Worm (Caenorhabditis elegans) whole organism, early embryonic: ENCODE data around the gene srh-245.

Source experiments
- B0310.2 ChIP-seq: sonication (generic microtip); optimal IDR thresholded peaks from 2 replicates; lab custom pipeline; 2016; ENCODE audit warnings: mild to moderate bottlenecking, missing genetic modification characterization, missing compliant biosample characterization
- F13C5.2 ChIP-seq: sonication (generic microtip); optimal IDR thresholded peaks from 2 replicates; lab custom pipeline; 2017; ENCODE audit warnings: mild to moderate bottlenecking, missing genetic modification characterization, inconsistent platforms, missing compliant biosample characterization
- ama-1 ChIP-seq: fragments of 150-350 bp; optimal IDR thresholded peaks from 2 replicates; lab custom pipeline; 2014
- ceh-36 ChIP-seq: sonication (generic microtip); optimal IDR thresholded peaks from 2 replicates; lab custom pipeline; 2016; ENCODE audit warnings: missing genetic modification characterization, inconsistent platforms, missing compliant biosample characterization
- flt-1 ChIP-seq: fragments of 200-800 bp; sonication (Bioruptor generic); IDR thresholded peaks from 2 replicates; pipeline ENCODE4 v1.3.6; 2022; ENCODE audit warnings: missing genetic modification characterization, missing compliant biosample characterization
- hmbx-1 ChIP-seq: sonication (generic microtip); optimal IDR thresholded peaks from 2 replicates; lab custom pipeline; 2016; ENCODE audit warnings: mild to moderate bottlenecking, missing genetic modification characterization, missing compliant biosample characterization
- hmg-4 ChIP-seq: fragments of 200-800 bp; sonication (Bioruptor generic); optimal IDR thresholded peaks from 2 replicates; lab custom pipeline; 2018; ENCODE audit warnings: mild to moderate bottlenecking, missing genetic modification characterization, missing compliant biosample characterization
- hnd-1 ChIP-seq: sonication (generic microtip); optimal IDR thresholded peaks from 2 replicates; lab custom pipeline; 2016; ENCODE audit warnings: missing genetic modification characterization, missing compliant biosample characterization
- pes-1 ChIP-seq: fragments of 200-800 bp; sonication (Bioruptor generic); IDR thresholded peaks from 2 replicates; pipeline ENCODE4 v1.3.6; 2022; ENCODE audit warnings: missing genetic modification reagents, missing genetic modification characterization, missing compliant biosample characterization
- tbx-11 ChIP-seq: fragments of 200-800 bp; sonication (Bioruptor generic); IDR thresholded peaks from 2 replicates; pipeline ENCODE4 v1.3.6; 2022; ENCODE audit warnings: missing genetic modification characterization, missing compliant biosample characterization
- tbx-37 ChIP-seq: fragments of 200-800 bp; sonication (Bioruptor generic); conservative IDR thresholded peaks from 2 replicates; pipeline ENCODE4 v1.3.6; 2022; ENCODE audit warnings: missing genetic modification reagents, missing genetic modification characterization, missing compliant biosample characterization
- tra-4 ChIP-seq: sonication (generic microtip); optimal IDR thresholded peaks from 2 replicates; lab custom pipeline; 2017; ENCODE audit warnings: missing genetic modification characterization, missing compliant biosample characterization

DNA sequence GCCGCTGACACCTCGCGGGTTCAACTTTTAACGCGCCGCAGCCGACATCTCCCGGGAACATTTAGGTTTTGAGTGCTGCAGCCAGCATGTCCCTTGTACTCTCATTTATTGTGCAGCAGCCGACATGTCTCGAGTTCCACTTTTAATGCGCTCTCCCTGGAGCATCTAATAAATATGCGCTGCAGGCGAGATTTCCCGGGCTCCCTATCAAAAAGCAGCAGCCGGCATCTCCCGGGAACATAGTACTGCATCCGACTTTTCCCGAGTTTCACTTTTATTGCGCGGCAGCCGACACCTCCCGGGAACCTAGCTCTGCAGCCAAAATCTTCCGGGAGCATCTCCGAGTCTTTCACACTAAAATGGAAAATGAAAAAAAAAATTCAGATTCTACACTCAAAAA is 34.7 kb downstream of the srh-245 start:
- TF ChIP-seq hmbx-1 (tag; lab: Kevin White, UChicago): no peak
- TF ChIP-seq ama-1: no peak
- no peak for TF ChIP-seq tbx-11 (GFP tag; lab: Robert Waterston, UW)
- no peak for TF ChIP-seq hmg-4 (GFP tag; lab: Kevin White, UChicago)
- TF ChIP-seq tra-4 (tag; lab: Kevin White, UChicago): no peak
- no peak for TF ChIP-seq ceh-36 (tag; lab: Kevin White, UChicago)
- no peak for TF ChIP-seq tbx-37 (GFP tag; lab: Robert Waterston, UW)
- TF ChIP-seq flt-1 (GFP tag; lab: Robert Waterston, UW): no peak
- TF ChIP-seq B0310.2 (tag; lab: Kevin White, UChicago): no peak
- no peak for TF ChIP-seq F13C5.2 (tag; lab: Kevin White, UChicago)
- no peak for TF ChIP-seq pes-1 (GFP tag; lab: Robert Waterston, UW)
- no peak for TF ChIP-seq hnd-1 (tag; lab: Kevin White, UChicago)
